Worm (Caenorhabditis elegans) whole organism, young adult: ENCODE results near the gene srw-130.
A peak's percentile ranks its signal among the peaks of the same experiment; 100 is the strongest.

Source experiments
- B0035.1 ChIP-seq: sonication (generic microtip); optimal IDR thresholded peaks from 2 replicates; lab custom pipeline; 2016; ENCODE audit warnings: missing genetic modification characterization, mild to moderate bottlenecking, missing compliant biosample characterization, missing genotype, missing genetic modification reagents
- D2030.7 ChIP-seq: fragments of 200-800 bp; sonication (Bioruptor generic); IDR thresholded peaks from 2 replicates; pipeline ENCODE4 v1.3.6; 2022; ENCODE audit warnings: missing genetic modification reagents, missing genetic modification characterization, missing compliant biosample characterization
- F10E7.11 ChIP-seq: sonication (generic microtip); optimal IDR thresholded peaks from 2 replicates; lab custom pipeline; 2017; ENCODE audit warnings: mild to moderate bottlenecking, missing genetic modification characterization, moderate library complexity, missing compliant biosample characterization
- F33H1.4 ChIP-seq: fragments of 200-800 bp; sonication (Bioruptor generic); IDR thresholded peaks from 2 replicates; pipeline ENCODE4 v1.3.6; 2022; ENCODE audit warnings: missing genetic modification reagents, missing genetic modification characterization, missing compliant biosample characterization
- F52B5.7 ChIP-seq: sonication (generic microtip); optimal IDR thresholded peaks from 2 replicates; lab custom pipeline; 2016; ENCODE audit warnings: mild to moderate bottlenecking, missing genetic modification characterization, missing compliant biosample characterization
- Y53F4B.3 ChIP-seq: fragments of 200-800 bp; sonication (Bioruptor generic); IDR thresholded peaks from 2 replicates; pipeline ENCODE4 v1.3.6; 2022; ENCODE audit warnings: missing genetic modification reagents, missing genetic modification characterization, missing compliant biosample characterization
- Y56A3A.18 ChIP-seq: fragments of 200-800 bp; sonication (Bioruptor generic); IDR thresholded peaks from 2 replicates; pipeline ENCODE4 v1.3.6; 2022; ENCODE audit warnings: missing genetic modification reagents, missing genetic modification characterization, missing compliant biosample characterization
- akir-1 ChIP-seq: fragments of 200-800 bp; sonication (Bioruptor generic); optimal IDR thresholded peaks from 2 replicates; lab custom pipeline; 2018; ENCODE audit warnings: mild to moderate bottlenecking, missing genetic modification characterization, moderate library complexity, missing compliant biosample characterization
- aptf-2 ChIP-seq: fragments of 200-800 bp; sonication (Bioruptor generic); conservative IDR thresholded peaks from 2 replicates; pipeline ENCODE4 v1.3.6; 2022; ENCODE audit warnings: missing genetic modification reagents, missing genetic modification characterization, missing compliant biosample characterization
- attf-5 ChIP-seq: fragments of 200-800 bp; sonication (Bioruptor generic); optimal IDR thresholded peaks from 2 replicates; lab custom pipeline; 2018; ENCODE audit warnings: mild to moderate bottlenecking, missing genetic modification characterization, missing compliant biosample characterization
- cebp-1 ChIP-seq, 2 experiments: fragments of 200-800 bp in 1 of 2; sonication (Bioruptor generic) in 1 of 2; sonication (generic microtip) in 1 of 2; IDR thresholded peaks in 1 of 2; optimal IDR thresholded peaks in 1 of 2; 2 replicates each; pipeline versions ENCODE4 v1.3.6 to Lab custom; 2017 to 2022; ENCODE audit warnings: missing compliant biosample characterization in 2 of 2, missing genetic modification characterization in 2 of 2, mild to moderate bottlenecking in 1 of 2, missing genetic modification reagents in 1 of 2, moderate library complexity in 1 of 2
- ceh-40 ChIP-seq: fragments of 200-800 bp; sonication (Bioruptor generic); IDR thresholded peaks from 2 replicates; pipeline ENCODE4 v1.3.6; 2022; ENCODE audit warnings: missing genetic modification characterization, missing compliant biosample characterization
- ceh-58 ChIP-seq: fragments of 200-800 bp; sonication (Bioruptor generic); IDR thresholded peaks from 2 replicates; pipeline ENCODE4 v1.3.6; 2022; ENCODE audit warnings: missing genetic modification characterization, missing compliant biosample characterization
- dox-1 ChIP-seq: fragments of 200-800 bp; sonication (Bioruptor generic); IDR thresholded peaks from 2 replicates; pipeline ENCODE4 v1.3.6; 2022; ENCODE audit warnings: missing genetic modification reagents, missing genetic modification characterization, missing compliant biosample characterization
- him-1 ChIP-seq: sonication (generic microtip); optimal IDR thresholded peaks from 2 replicates; lab custom pipeline; 2016; ENCODE audit warnings: missing genotype, missing genetic modification reagents, missing genetic modification characterization, missing compliant biosample characterization
- hlh-12 ChIP-seq: sonication (generic microtip); optimal IDR thresholded peaks from 2 replicates; lab custom pipeline; 2016; ENCODE audit warnings: missing genetic modification characterization, missing compliant biosample characterization
- hrde-1 ChIP-seq: sonication (generic microtip); optimal IDR thresholded peaks from 2 replicates; lab custom pipeline; 2016; ENCODE audit warnings: missing genetic modification characterization, mild to moderate bottlenecking, missing compliant biosample characterization, moderate library complexity, missing genotype, missing genetic modification reagents, borderline replicate concordance
- hsf-1 ChIP-seq: fragments of 200-800 bp; sonication (Bioruptor generic); IDR thresholded peaks from 2 replicates; pipeline ENCODE4 v1.3.6; 2022; ENCODE audit warnings: missing genetic modification reagents, missing genetic modification characterization, missing compliant biosample characterization
- let-526 ChIP-seq: fragments of 200-800 bp; sonication (Bioruptor generic); IDR thresholded peaks from 2 replicates; pipeline ENCODE4 v1.3.6; 2022; ENCODE audit warnings: missing genetic modification reagents, missing genetic modification characterization, missing compliant biosample characterization
- lin-40 ChIP-seq: sonication (generic microtip); optimal IDR thresholded peaks from 2 replicates; lab custom pipeline; 2016; ENCODE audit warnings: missing genetic modification characterization, mild to moderate bottlenecking, missing compliant biosample characterization, missing genotype, missing genetic modification reagents
- lsy-27 ChIP-seq: sonication (generic microtip); optimal IDR thresholded peaks from 2 replicates; lab custom pipeline; 2017; ENCODE audit warnings: missing genetic modification characterization, mild to moderate bottlenecking, missing compliant biosample characterization, antibody characterized with exemption, missing genotype, borderline replicate concordance; ENCODE audit not compliant: insufficient read depth
- madf-6 ChIP-seq: fragments of 200-800 bp; sonication (Bioruptor generic); IDR thresholded peaks from 2 replicates; pipeline ENCODE4 v1.3.6; 2022; ENCODE audit warnings: missing genetic modification reagents, missing genetic modification characterization, missing compliant biosample characterization
- mcd-1 ChIP-seq: fragments of 200-800 bp; sonication (Bioruptor generic); IDR thresholded peaks from 2 replicates; pipeline ENCODE4 v1.3.6; 2022; ENCODE audit warnings: missing genetic modification reagents, missing genetic modification characterization, missing compliant biosample characterization
- mes-4 ChIP-seq: sonication (generic microtip); optimal IDR thresholded peaks from 2 replicates; lab custom pipeline; 2016; ENCODE audit warnings: missing genotype, missing genetic modification characterization, missing compliant biosample characterization
- mxl-1 ChIP-seq: sonication (generic microtip); optimal IDR thresholded peaks from 2 replicates; lab custom pipeline; 2016; ENCODE audit warnings: missing genetic modification characterization, missing compliant biosample characterization
- nfyb-1 ChIP-seq: fragments of 200-800 bp; sonication (Bioruptor generic); IDR thresholded peaks from 2 replicates; pipeline ENCODE4 v1.3.6; 2022; ENCODE audit warnings: missing genetic modification reagents, missing genetic modification characterization, missing compliant biosample characterization
- nhr-179 ChIP-seq: sonication (generic microtip); optimal IDR thresholded peaks from 2 replicates; lab custom pipeline; 2016; ENCODE audit warnings: mild to moderate bottlenecking, missing genetic modification characterization, missing compliant biosample characterization
- rcor-1 ChIP-seq: fragments of 200-800 bp; sonication (Bioruptor generic); IDR thresholded peaks from 2 replicates; pipeline ENCODE4 v1.3.6; 2022; ENCODE audit warnings: missing genetic modification reagents, missing genetic modification characterization, missing compliant biosample characterization
- rec-8 ChIP-seq, 2 experiments: sonication (generic microtip); optimal IDR thresholded peaks; 2 replicates each; lab custom pipeline; 2016; ENCODE audit warnings: mild to moderate bottlenecking in 2 of 2, missing genetic modification characterization in 2 of 2, missing genetic modification reagents in 2 of 2, missing genotype in 2 of 2, missing biosample characterization in 1 of 2, missing compliant biosample characterization in 1 of 2, moderate library complexity in 1 of 2
- rpc-1 ChIP-seq, 2 experiments: fragments of 150-350 bp in 1 of 2; sonication (generic microtip) in 1 of 2; optimal IDR thresholded peaks; 2 replicates each; lab custom pipeline; 2014 to 2018; ENCODE audit warnings: missing biosample characterization in 1 of 2, missing genetic modification characterization in 1 of 2, missing genetic modification reagents in 1 of 2, missing genotype in 1 of 2
- sdz-38 ChIP-seq: sonication (generic microtip); optimal IDR thresholded peaks from 2 replicates; lab custom pipeline; 2016; ENCODE audit warnings: missing genotype, missing genetic modification characterization, missing compliant biosample characterization
- snpc-3.4 ChIP-seq: sonication (generic microtip); optimal IDR thresholded peaks from 2 replicates; lab custom pipeline; 2017; ENCODE audit warnings: missing genetic modification characterization, mild to moderate bottlenecking, missing compliant biosample characterization, antibody characterized with exemption, moderate library complexity, missing genotype, missing genetic modification reagents
- snpc-4 ChIP-seq, 5 experiments: fragments of 150-350 bp in 1 of 5; sonication (generic microtip) in 4 of 5; optimal IDR thresholded peaks; 2 replicates each; lab custom pipeline; 2014 to 2018; ENCODE audit warnings: missing genetic modification characterization in 5 of 5, missing biosample characterization in 3 of 5, antibody characterized with exemption in 2 of 5, mild to moderate bottlenecking in 2 of 5, missing compliant biosample characterization in 2 of 5, missing genotype in 2 of 5, moderate library complexity in 2 of 5, missing genetic modification reagents in 1 of 5
- unc-130 ChIP-seq: sonication (generic microtip); optimal IDR thresholded peaks from 2 replicates; lab custom pipeline; 2016; ENCODE audit warnings: missing genetic modification reagents, missing genetic modification characterization, missing compliant biosample characterization
- xnd-1 ChIP-seq: sonication (generic microtip); optimal IDR thresholded peaks from 2 replicates; lab custom pipeline; 2016; ENCODE audit warnings: missing genotype, missing genetic modification reagents, missing genetic modification characterization, missing compliant biosample characterization
- zfh-2 ChIP-seq: fragments of 200-800 bp; sonication (Bioruptor generic); conservative IDR thresholded peaks from 2 replicates; pipeline ENCODE4 v1.3.6; 2022; ENCODE audit warnings: missing genetic modification reagents, missing genetic modification characterization, missing compliant biosample characterization
- ztf-22 ChIP-seq: fragments of 200-800 bp; sonication (Bioruptor generic); optimal IDR thresholded peaks from 2 replicates; lab custom pipeline; 2018; ENCODE audit warnings: mild to moderate bottlenecking, missing genetic modification characterization, moderate library complexity, missing compliant biosample characterization
- ztf-26 ChIP-seq: sonication (generic microtip); optimal IDR thresholded peaks from 2 replicates; lab custom pipeline; 2017; ENCODE audit warnings: missing genetic modification characterization, missing compliant biosample characterization
- ztf-28 ChIP-seq: fragments of 200-800 bp; sonication (Bioruptor generic); IDR thresholded peaks from 2 replicates; pipeline ENCODE4 v1.3.6; 2022; ENCODE audit warnings: missing genetic modification reagents, missing genetic modification characterization, missing compliant biosample characterization

Gene srw-130

ce11 chrV:3523262-3523661 lies 25.4 kb downstream of the srw-130 start, which contains the start of gene irg-1:
TSS of gene irg-1 (plus strand) at chrV:3523587.
- no peak for TF ChIP-seq B0035.1 (tag; lab: Kevin White, UChicago)
- TF ChIP-seq cebp-1 (GFP tag; IDR thresholded peaks at IDR 0.05; lab: Robert Waterston, UW), result peak; percentile 25; the same call in 1 of the 2 replicates
- no peak for TF ChIP-seq cebp-1 (tag; optimal IDR thresholded peaks at IDR 0.05; lab: Kevin White, UChicago)

- TF ChIP-seq madf-6 (GFP tag; lab: Robert Waterston, UW), result peak; percentile 41; the same call in 1 of the 2 replicates
- peak; percentile 18; the same call in 1 of the 2 replicates for TF ChIP-seq Y53F4B.3 (GFP tag; lab: Robert Waterston, UW)
- TF ChIP-seq hsf-1, result peak; percentile 97
- TF ChIP-seq dox-1, result peak; percentile 75
- TF ChIP-seq nfyb-1 (GFP tag; lab: Robert Waterston, UW), result peak; percentile 43; the same call in 1 of the 2 replicates
These were observed 28.3 kb downstream of the srw-130 start for ce11 chrV:3520412-3520811.

- TF ChIP-seq ztf-28 (GFP tag; lab: Robert Waterston, UW), result no peak
- no peak for TF ChIP-seq rcor-1 (GFP tag; lab: Robert Waterston, UW)
- no peak for TF ChIP-seq F33H1.4 (GFP tag; lab: Robert Waterston, UW)
- no peak for TF ChIP-seq mes-4 (tag; lab: Kevin White, UChicago)
- no peak for TF ChIP-seq rec-8 (tag; optimal IDR thresholded peaks at IDR 0.05; lab: Kevin White, UChicago)
- no peak for TF ChIP-seq hlh-12 (tag; lab: Kevin White, UChicago)
- no peak for TF ChIP-seq akir-1 (GFP tag; lab: Kevin White, UChicago)
- TF ChIP-seq lin-40, result no peak
- TF ChIP-seq mxl-1 (tag; lab: Kevin White, UChicago), result no peak
- no peak for TF ChIP-seq ceh-58 (GFP tag; lab: Robert Waterston, UW)
- no peak for TF ChIP-seq hrde-1
- no peak for TF ChIP-seq mcd-1 (GFP tag; lab: Robert Waterston, UW)
- no peak for TF ChIP-seq sdz-38 (tag; lab: Kevin White, UChicago)
- TF ChIP-seq rpc-1 (optimal IDR thresholded peaks at IDR 0.05; lab: Kevin White, UChicago), result no peak
- TF ChIP-seq rpc-1 (tag; optimal IDR thresholded peaks at IDR 0.05; lab: Kevin White, UChicago), result no peak
- TF ChIP-seq him-1 (tag; lab: Kevin White, UChicago), result no peak
- TF ChIP-seq lsy-27 (tag; lab: Kevin White, UChicago), result no peak
- TF ChIP-seq zfh-2 (GFP tag; lab: Robert Waterston, UW), result no peak
- no peak for TF ChIP-seq snpc-3.4 (tag; lab: Kevin White, UChicago)
- no peak for TF ChIP-seq let-526 (GFP tag; lab: Robert Waterston, UW)
- no peak for TF ChIP-seq xnd-1 (tag; lab: Kevin White, UChicago)
These were observed 30.8 kb downstream of the srw-130 start, which contains the start of gene str-227 for ce11 chrV:3517889-3518288. TSS of gene str-227 (plus strand) at chrV:3518189.

- TF ChIP-seq Y56A3A.18 (no peak), F10E7.11 (no peak)
- TF ChIP-seq, all 124 proteins: peak for 0
These were observed 36.3 kb downstream of the srw-130 start, which contains the start of gene str-226 for ce11 chrV:3512381-3512780. TSS of gene str-226 (plus strand) at chrV:3512681.

ce11 chrV:3509878-3510277 lies 38.8 kb downstream of the srw-130 start, which contains the start of gene str-228:
TSS of gene str-228 (plus strand) at chrV:3510178.
- TF ChIP-seq snpc-4 (GFP tag; optimal IDR thresholded peaks at IDR 0.05; lab: Kevin White, UChicago) (no peak), snpc-4 (tag; optimal IDR thresholded peaks at IDR 0.05; lab: Kevin White, UChicago) (no peak), let-526 (GFP tag; lab: Robert Waterston, UW) (no peak), him-1 (tag; lab: Kevin White, UChicago) (no peak), Y53F4B.3 (GFP tag; lab: Robert Waterston, UW) (no peak), aptf-2 (GFP tag; lab: Robert Waterston, UW) (no peak), unc-130 (GFP tag; lab: Kevin White, UChicago) (no peak), attf-5 (GFP tag; lab: Kevin White, UChicago) (no peak), xnd-1 (tag; lab: Kevin White, UChicago) (no peak), B0035.1 (tag; lab: Kevin White, UChicago) (no peak), ceh-58 (GFP tag; lab: Robert Waterston, UW) (no peak), D2030.7 (GFP tag; lab: Robert Waterston, UW) (no peak), ceh-40 (GFP tag; lab: Robert Waterston, UW) (no peak), F52B5.7 (tag; lab: Kevin White, UChicago) (no peak), ztf-22 (GFP tag; lab: Kevin White, UChicago) (no peak), nhr-179 (tag; lab: Kevin White, UChicago) (no peak), ztf-26 (no peak)
